Worm (Caenorhabditis elegans) whole organism, young adult: ENCODE data around the gene Y102A5C.27.

Experiments used
- C17E4.6 ChIP-seq: fragments of 200-800 bp; sonication (Bioruptor generic); IDR thresholded peaks from 2 replicates; pipeline ENCODE4 v1.3.6; 2022; ENCODE audit warnings: missing genetic modification reagents, missing genetic modification characterization, missing compliant biosample characterization
- F23B12.7 ChIP-seq: sonication (generic microtip); optimal IDR thresholded peaks from 2 replicates; lab custom pipeline; 2017; ENCODE audit warnings: missing genetic modification characterization, mild to moderate bottlenecking, missing compliant biosample characterization, antibody characterized with exemption, moderate library complexity; ENCODE audit not compliant: insufficient read depth
- F55B11.4 ChIP-seq: sonication (generic microtip); optimal IDR thresholded peaks from 2 replicates; lab custom pipeline; 2016; ENCODE audit warnings: missing compliant biosample characterization, missing genetic modification characterization, borderline replicate concordance; ENCODE audit not compliant: insufficient read depth
- K12H6.12 ChIP-seq: fragments of 200-800 bp; sonication (Bioruptor generic); optimal IDR thresholded peaks from 2 replicates; lab custom pipeline; 2018; ENCODE audit warnings: mild to moderate bottlenecking, missing genetic modification characterization, missing compliant biosample characterization
- dpl-1 ChIP-seq: fragments of 150-350 bp; optimal IDR thresholded peaks from 2 replicates; lab custom pipeline; 2014; ENCODE audit warnings: missing biosample characterization, missing genetic modification reagents, missing genetic modification characterization
- nhr-90 ChIP-seq: sonication (generic microtip); optimal IDR thresholded peaks from 2 replicates; lab custom pipeline; 2016; ENCODE audit warnings: missing genotype, mild to moderate bottlenecking, missing genetic modification characterization, missing compliant biosample characterization
- sdz-38 ChIP-seq: sonication (generic microtip); optimal IDR thresholded peaks from 2 replicates; lab custom pipeline; 2016; ENCODE audit warnings: missing genotype, missing genetic modification characterization, missing compliant biosample characterization

- TF ChIP-seq K12H6.12 (no peak), sdz-38 (no peak), nhr-90 (tag; lab: Kevin White, UChicago) (no peak), F55B11.4 (tag; lab: Kevin White, UChicago) (no peak), dpl-1 (GFP tag; lab: Kevin White, UChicago) (no peak), C17E4.6 (GFP tag; lab: Robert Waterston, UW) (no peak), F23B12.7 (tag; lab: Kevin White, UChicago) (no peak)
Observed at ce11 chrV:17022613-17023322, 34.3 kb upstream of the Y102A5C.27 start, which contains the start of the genes F49H6.8 and F49H6.5.
